Fruit fly (Drosophila melanogaster) whole organism, prepupa: ENCODE data around the gene p130CAS.

ENCODE experiments used
- CG10631 ChIP-seq: fragments of 200-800 bp; sonication (Bioruptor generic); optimal IDR thresholded peaks from 2 replicates; lab custom pipeline; 2016; ENCODE audit warnings: missing biosample characterization, missing genetic modification characterization
- CG10669 ChIP-seq: fragments of 200-800 bp; sonication (Bioruptor generic); optimal IDR thresholded peaks from 3 replicates; lab custom pipeline; 2018; ENCODE audit warnings: missing biosample characterization, mild to moderate bottlenecking, missing genetic modification characterization, moderate library complexity
- CG11294 ChIP-seq: fragments of 200-800 bp; sonication (Bioruptor generic); IDR thresholded peaks from 2 replicates; pipeline ENCODE4 v1.3.6; 2022; ENCODE audit warnings: missing biosample characterization, missing genetic modification characterization
- CG11762 ChIP-seq: fragments of 200-800 bp; sonication (Bioruptor generic); optimal IDR thresholded peaks from 3 replicates; lab custom pipeline; 2016; ENCODE audit warnings: missing biosample characterization, missing genetic modification characterization; ENCODE audit not compliant: insufficient read depth
- CG11902 ChIP-seq: fragments of 200-800 bp; sonication (Bioruptor generic); optimal IDR thresholded peaks from 3 replicates; lab custom pipeline; 2016; ENCODE audit warnings: missing biosample characterization, missing genetic modification characterization
- CG15336 ChIP-seq: fragments of 200-800 bp; sonication (Bioruptor generic); IDR thresholded peaks from 2 replicates; pipeline ENCODE4 v1.3.6; 2022; ENCODE audit warnings: missing biosample characterization, missing genetic modification characterization
- CG1621 ChIP-seq: fragments of 200-800 bp; sonication (Bioruptor generic); optimal IDR thresholded peaks from 3 replicates; lab custom pipeline; 2018; ENCODE audit warnings: missing biosample characterization, mild to moderate bottlenecking, missing genetic modification characterization
- CG16779 ChIP-seq: fragments of 200-800 bp; sonication (Bioruptor generic); optimal IDR thresholded peaks from 3 replicates; lab custom pipeline; 2017; ENCODE audit warnings: missing biosample characterization, mild to moderate bottlenecking, missing genetic modification characterization
- CG3032 ChIP-seq: fragments of 200-800 bp; optimal IDR thresholded peaks from 2 replicates; lab custom pipeline; 2019; ENCODE audit warnings: missing biosample characterization, mild to moderate bottlenecking, missing genetic modification characterization, moderate library complexity
- CG31627 ChIP-seq: fragments of 200-800 bp; sonication (Bioruptor generic); optimal IDR thresholded peaks from 3 replicates; lab custom pipeline; 2016; ENCODE audit warnings: missing biosample characterization, missing genetic modification characterization
- CG32006 ChIP-seq: fragments of 200-800 bp; sonication (Bioruptor generic); optimal IDR thresholded peaks from 3 replicates; lab custom pipeline; 2017; ENCODE audit warnings: missing biosample characterization, mild to moderate bottlenecking, missing genetic modification characterization
- CG34406 ChIP-seq: fragments of 200-800 bp; sonication (Bioruptor generic); optimal IDR thresholded peaks from 3 replicates; lab custom pipeline; 2016; ENCODE audit warnings: missing biosample characterization, missing genetic modification characterization
- CG3919 ChIP-seq: fragments of 200-800 bp; sonication (Bioruptor generic); optimal IDR thresholded peaks from 3 replicates; lab custom pipeline; 2016; ENCODE audit warnings: missing biosample characterization, missing genetic modification characterization
- CG4318 ChIP-seq: fragments of 200-800 bp; sonication (Bioruptor generic); optimal IDR thresholded peaks from 3 replicates; lab custom pipeline; 2017; ENCODE audit warnings: missing biosample characterization, mild to moderate bottlenecking, missing genetic modification characterization
- CG6276 ChIP-seq: fragments of 200-800 bp; sonication (Bioruptor generic); optimal IDR thresholded peaks from 2 replicates; lab custom pipeline; 2017; ENCODE audit warnings: missing biosample characterization, mild to moderate bottlenecking, missing genetic modification characterization
- CG6792 ChIP-seq: fragments of 200-800 bp; sonication (Bioruptor generic); optimal IDR thresholded peaks from 3 replicates; lab custom pipeline; 2016; ENCODE audit warnings: missing biosample characterization, missing genetic modification characterization
- CG6808 ChIP-seq: fragments of 200-800 bp; sonication (Bioruptor generic); optimal IDR thresholded peaks from 3 replicates; lab custom pipeline; 2017; ENCODE audit warnings: missing biosample characterization, missing genetic modification characterization, mild to moderate bottlenecking, moderate library complexity, missing genetic modification reagents
- CG6854 ChIP-seq: fragments of 200-800 bp; sonication (Bioruptor generic); optimal IDR thresholded peaks from 2 replicates; lab custom pipeline; 2017; ENCODE audit warnings: missing biosample characterization, mild to moderate bottlenecking, missing genetic modification characterization
- CG7368 ChIP-seq: fragments of 200-800 bp; sonication (Bioruptor generic); optimal IDR thresholded peaks from 3 replicates; lab custom pipeline; 2016; ENCODE audit warnings: missing biosample characterization, missing genetic modification characterization
- CG8319 ChIP-seq: fragments of 200-800 bp; sonication (Bioruptor generic); optimal IDR thresholded peaks from 3 replicates; lab custom pipeline; 2016; ENCODE audit warnings: missing biosample characterization, missing genetic modification characterization
- CG8632 ChIP-seq: fragments of 200-800 bp; sonication (Bioruptor generic); optimal IDR thresholded peaks from 3 replicates; lab custom pipeline; 2016; ENCODE audit warnings: missing biosample characterization, missing genetic modification characterization
- CG9139 ChIP-seq: fragments of 200-800 bp; sonication (Bioruptor generic); optimal IDR thresholded peaks from 3 replicates; lab custom pipeline; 2017; ENCODE audit warnings: missing biosample characterization, mild to moderate bottlenecking, missing genetic modification characterization
- Eip75B ChIP-seq: fragments of 200-800 bp; sonication (Bioruptor generic); optimal IDR thresholded peaks from 3 replicates; lab custom pipeline; 2016; ENCODE audit warnings: missing biosample characterization, missing genetic modification characterization
- Eip78C ChIP-seq: fragments of 200-800 bp; sonication (Bioruptor generic); peaks from one replicate; lab custom pipeline; 2016; ENCODE audit warnings: missing biosample characterization, missing genetic modification characterization
- Eip93F ChIP-seq: fragments of 200-800 bp; sonication (Bioruptor generic); optimal IDR thresholded peaks from 2 replicates; lab custom pipeline; 2016; ENCODE audit warnings: missing biosample characterization, mild to moderate bottlenecking, missing genetic modification characterization
- Ets96B ChIP-seq: fragments of 200-800 bp; optimal IDR thresholded peaks from 2 replicates; lab custom pipeline; 2019; ENCODE audit warnings: missing biosample characterization, mild to moderate bottlenecking, missing genetic modification characterization, moderate library complexity
- Gug ChIP-seq: fragments of 200-800 bp; sonication (Bioruptor generic); IDR thresholded peaks from 2 replicates; pipeline ENCODE4 v1.3.6; 2022; ENCODE audit warnings: missing biosample characterization, missing genetic modification characterization
- Hr38 ChIP-seq: sonication (Bioruptor generic); optimal IDR thresholded peaks from 2 replicates; lab custom pipeline; 2016; ENCODE audit warnings: missing biosample characterization, missing genetic modification characterization
- Hr39 ChIP-seq: fragments of 200-800 bp; sonication (Bioruptor generic); optimal IDR thresholded peaks from 2 replicates; lab custom pipeline; 2016; ENCODE audit warnings: missing biosample characterization, missing genetic modification characterization
- Hr4 ChIP-seq: fragments of 200-800 bp; sonication (Bioruptor generic); optimal IDR thresholded peaks from 3 replicates; lab custom pipeline; 2016; ENCODE audit warnings: missing biosample characterization, missing genetic modification characterization
- Lpt ChIP-seq: fragments of 200-800 bp; sonication (Bioruptor generic); optimal IDR thresholded peaks from 3 replicates; lab custom pipeline; 2016; ENCODE audit warnings: missing biosample characterization, missing genetic modification characterization
- OdsH ChIP-seq: fragments of 200-800 bp; sonication (Bioruptor generic); optimal IDR thresholded peaks from 3 replicates; lab custom pipeline; 2016; ENCODE audit warnings: missing biosample characterization, missing genetic modification characterization
- Sox102F ChIP-seq: fragments of 200-800 bp; sonication (Bioruptor generic); optimal IDR thresholded peaks from 2 replicates; lab custom pipeline; 2016; ENCODE audit warnings: missing biosample characterization, mild to moderate bottlenecking, missing genetic modification characterization
- Sox14 ChIP-seq: fragments of 200-800 bp; sonication (Bioruptor generic); optimal IDR thresholded peaks from 3 replicates; lab custom pipeline; 2016; ENCODE audit warnings: missing biosample characterization, missing genetic modification characterization
- Sox15 ChIP-seq: fragments of 200-800 bp; sonication (Bioruptor generic); optimal IDR thresholded peaks from 3 replicates; lab custom pipeline; 2016; ENCODE audit warnings: missing biosample characterization, missing genetic modification characterization
- achi ChIP-seq: fragments of 200-800 bp; sonication (Bioruptor generic); optimal IDR thresholded peaks from 3 replicates; lab custom pipeline; 2016; ENCODE audit warnings: missing biosample characterization, missing genetic modification characterization
- acj6 ChIP-seq: fragments of 200-800 bp; sonication (Bioruptor generic); optimal IDR thresholded peaks from 3 replicates; lab custom pipeline; 2016; ENCODE audit warnings: missing biosample characterization, missing genetic modification characterization
- cyc ChIP-seq: fragments of 200-800 bp; sonication (Bioruptor generic); optimal IDR thresholded peaks from 3 replicates; lab custom pipeline; 2016; ENCODE audit warnings: missing biosample characterization, missing genetic modification characterization
- dac ChIP-seq: fragments of 200-800 bp; sonication (Bioruptor generic); optimal IDR thresholded peaks from 2 replicates; lab custom pipeline; 2017; ENCODE audit warnings: missing biosample characterization, mild to moderate bottlenecking, missing genetic modification characterization
- eg ChIP-seq: fragments of 200-800 bp; sonication (Bioruptor generic); IDR thresholded peaks from 3 replicates; pipeline ENCODE4 v1.3.6; 2022; ENCODE audit warnings: missing biosample characterization, missing genetic modification characterization
- esn ChIP-seq: fragments of 200-800 bp; sonication (Bioruptor generic); optimal IDR thresholded peaks from 2 replicates; lab custom pipeline; 2016; ENCODE audit warnings: missing biosample characterization, mild to moderate bottlenecking, missing genetic modification characterization, moderate library complexity
- fd85E ChIP-seq: fragments of 200-800 bp; sonication (Bioruptor generic); optimal IDR thresholded peaks from 3 replicates; lab custom pipeline; 2016; ENCODE audit warnings: missing biosample characterization, missing genetic modification characterization
- fkh ChIP-seq: fragments of 200-800 bp; sonication (Bioruptor generic); optimal IDR thresholded peaks from 3 replicates; lab custom pipeline; 2017; ENCODE audit warnings: missing biosample characterization, mild to moderate bottlenecking, missing genetic modification characterization, moderate library complexity
- lz ChIP-seq: fragments of 200-800 bp; sonication (Bioruptor generic); optimal IDR thresholded peaks from 3 replicates; lab custom pipeline; 2016; ENCODE audit warnings: missing biosample characterization, missing genetic modification characterization
- net ChIP-seq: fragments of 200-800 bp; sonication (Bioruptor generic); optimal IDR thresholded peaks from 3 replicates; lab custom pipeline; 2016; ENCODE audit warnings: missing biosample characterization, missing genetic modification characterization
- pdm3 ChIP-seq: fragments of 200-800 bp; sonication (Bioruptor generic); optimal IDR thresholded peaks from 3 replicates; lab custom pipeline; 2016; ENCODE audit warnings: missing biosample characterization, missing genetic modification characterization
- salr ChIP-seq, 2 experiments: fragments of 200-800 bp; sonication (Bioruptor generic); optimal IDR thresholded peaks; 3 replicates each; lab custom pipeline; 2016 to 2018; ENCODE audit warnings: missing biosample characterization in 2 of 2, missing genetic modification characterization in 2 of 2, mild to moderate bottlenecking in 1 of 2
- ss ChIP-seq, 2 experiments: fragments of 200-800 bp; sonication (Bioruptor generic); optimal IDR thresholded peaks; 2 replicates in 1 of 2; 3 replicates in 1 of 2; lab custom pipeline; 2017 to 2018; ENCODE audit warnings: mild to moderate bottlenecking in 2 of 2, missing biosample characterization in 2 of 2, missing genetic modification characterization in 2 of 2, moderate library complexity in 1 of 2
- topi ChIP-seq: fragments of 200-800 bp; sonication (Bioruptor generic); optimal IDR thresholded peaks from 3 replicates; lab custom pipeline; 2016; ENCODE audit warnings: missing biosample characterization, missing genetic modification characterization
- vri ChIP-seq: fragments of 200-800 bp; sonication (Bioruptor generic); optimal IDR thresholded peaks from 3 replicates; lab custom pipeline; 2016; ENCODE audit warnings: missing biosample characterization, mild to moderate bottlenecking, missing genetic modification characterization

Gene p130CAS

DNA sequence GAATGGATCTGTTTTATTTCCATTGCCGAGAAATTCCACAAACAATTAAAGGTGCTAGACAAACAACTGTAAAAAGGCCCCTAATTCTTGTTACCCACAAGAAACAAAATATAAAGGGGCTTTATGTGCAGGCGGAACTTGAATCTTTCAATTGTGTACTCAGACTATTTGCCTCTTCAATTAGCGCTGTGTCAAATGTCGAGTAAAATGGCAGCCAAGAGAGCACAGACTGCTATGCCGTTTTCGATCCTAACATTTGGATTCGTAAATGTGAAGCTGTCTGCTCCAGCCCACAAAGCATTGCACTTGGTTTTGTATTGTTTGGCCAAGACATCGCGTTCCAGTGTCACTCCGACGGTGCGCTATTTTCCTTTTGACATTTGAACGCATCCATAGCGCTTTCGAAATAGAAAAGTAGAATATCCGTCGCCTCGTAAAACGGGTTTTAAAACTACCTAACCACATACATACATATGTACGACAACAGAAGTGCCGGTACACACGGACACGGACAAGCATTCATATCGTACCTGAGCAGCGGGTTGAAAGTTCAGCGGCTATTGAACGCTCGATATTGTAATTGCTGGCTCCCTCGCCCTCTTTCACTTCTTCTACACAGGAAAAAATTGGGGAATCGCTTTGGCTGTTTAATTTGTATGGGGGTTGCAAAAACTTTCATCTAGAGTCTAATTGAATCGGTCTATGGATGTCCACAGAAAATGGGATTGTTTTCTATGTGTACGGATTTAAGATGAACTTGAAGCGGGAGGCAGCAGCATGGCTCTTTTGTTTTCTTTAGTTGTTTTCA is 13.5 kb downstream of the p130CAS start:
- peak; percentile 24 for TF ChIP-seq CG11902 (GFP tag; lab: Kevin White, UChicago)
- TF ChIP-seq lz (GFP tag; lab: Kevin White, UChicago): peak; percentile 54
- peak; percentile 30 for TF ChIP-seq Hr39 (GFP tag; lab: Kevin White, UChicago)
- TF ChIP-seq net: peak; percentile 45
- TF ChIP-seq Eip93F (GFP tag; lab: Kevin White, UChicago): no peak
- no peak for TF ChIP-seq Hr38 (GFP tag; lab: Kevin White, UChicago)
- TF ChIP-seq CG3032: peak; percentile 29
- peak; percentile 35 for TF ChIP-seq CG31627
- peak; percentile 21 for TF ChIP-seq CG34406 (GFP tag; lab: Kevin White, UChicago)
- no peak for TF ChIP-seq fd85E (GFP tag; lab: Kevin White, UChicago)
- peak; percentile 65 for TF ChIP-seq CG3919 (GFP tag; lab: Kevin White, UChicago)
- peak; percentile 36 for TF ChIP-seq vri (GFP tag; lab: Kevin White, UChicago)
- TF ChIP-seq CG11762 (GFP tag; lab: Kevin White, UChicago): no peak
- no peak for TF ChIP-seq CG4318 (GFP tag; lab: Kevin White, UChicago)
- no peak for TF ChIP-seq CG8319 (GFP tag; lab: Kevin White, UChicago)
- no peak for TF ChIP-seq CG9139 (GFP tag; lab: Kevin White, UChicago)
- peak; percentile 60 for TF ChIP-seq Lpt
- TF ChIP-seq CG7368: peak; percentile 46
- TF ChIP-seq CG32006: peak; percentile 67
- TF ChIP-seq Gug: 0 out of 2 replicates have a peak, but pooled peaks have one; percentile 8
- TF ChIP-seq ss (GFP tag; optimal IDR thresholded peaks at IDR 0.05; lab: Kevin White, UChicago): peak; percentile 20 to 59
- TF ChIP-seq salr (GFP tag; optimal IDR thresholded peaks at IDR 0.05; lab: Kevin White, UChicago): peak in 1 of 2 experiments; percentile 23
- peak; percentile 64 for TF ChIP-seq fkh
- TF ChIP-seq topi (GFP tag; lab: Kevin White, UChicago): peak; percentile 50
- 0 out of 3 replicates have a peak, but pooled peaks have one; percentile 25 for TF ChIP-seq eg (GFP tag; lab: Robert Waterston, UW)
- peak; percentile 45 for TF ChIP-seq Ets96B (tag; lab: Kevin White, UChicago)
- TF ChIP-seq CG6808: peak; percentile 32
- peak; percentile 34 for TF ChIP-seq achi (GFP tag; lab: Kevin White, UChicago)
- peak; percentile 59 for TF ChIP-seq CG6792
- no peak; the same call in 1 of the 2 replicates for TF ChIP-seq CG11294 (GFP tag; lab: Robert Waterston, UW)
- TF ChIP-seq Sox14: peak; percentile 48
- no peak for TF ChIP-seq CG8632 (GFP tag; lab: Kevin White, UChicago)
- peak; percentile 55 for TF ChIP-seq Sox102F (GFP tag; lab: Kevin White, UChicago)
- peak; percentile 66 for TF ChIP-seq Hr4 (GFP tag; lab: Kevin White, UChicago)
- peak; percentile 65 for TF ChIP-seq esn (GFP tag; lab: Kevin White, UChicago)
- peak; percentile 34 for TF ChIP-seq CG10669
- peak; percentile 63 for TF ChIP-seq Eip75B
- peak; percentile 0 for TF ChIP-seq dac (GFP tag; lab: Kevin White, UChicago)
- no peak for TF ChIP-seq pdm3 (GFP tag; lab: Kevin White, UChicago)
- TF ChIP-seq CG6854: peak; percentile 36
- TF ChIP-seq CG15336: peak; percentile 55
- TF ChIP-seq Sox15 (GFP tag; lab: Kevin White, UChicago): peak; percentile 9
- TF ChIP-seq cyc (GFP tag; lab: Kevin White, UChicago): peak; percentile 46
- peak; percentile 57 for TF ChIP-seq CG10631 (GFP tag; lab: Kevin White, UChicago)
- TF ChIP-seq CG1621 (tag; lab: Kevin White, UChicago): peak; percentile 3
- no peak for TF ChIP-seq CG16779 (tag; lab: Kevin White, UChicago)
- TF ChIP-seq Eip78C (GFP tag; lab: Kevin White, UChicago): peak; percentile 91
- TF ChIP-seq CG6276: peak; percentile 62
- peak; percentile 29 for TF ChIP-seq acj6
- peak; percentile 47 for TF ChIP-seq OdsH (GFP tag; lab: Kevin White, UChicago)
